Fruit fly (Drosophila melanogaster) whole organism, prepupa: Measurements from ENCODE around the gene CG1703.

ENCODE experiments used
- Blimp-1 ChIP-seq: fragments of 200-800 bp; sonication (Bioruptor generic); optimal IDR thresholded peaks from 3 replicates; lab custom pipeline; 2017; ENCODE audit warnings: missing biosample characterization, missing genetic modification characterization, mild to moderate bottlenecking, moderate library complexity, missing genetic modification reagents
- CG11294 ChIP-seq: fragments of 200-800 bp; sonication (Bioruptor generic); IDR thresholded peaks from 2 replicates; pipeline ENCODE4 v1.3.6; 2022; ENCODE audit warnings: missing biosample characterization, missing genetic modification characterization
- CG11902 ChIP-seq: fragments of 200-800 bp; sonication (Bioruptor generic); optimal IDR thresholded peaks from 3 replicates; lab custom pipeline; 2016; ENCODE audit warnings: missing biosample characterization, missing genetic modification characterization
- CG15336 ChIP-seq: fragments of 200-800 bp; sonication (Bioruptor generic); IDR thresholded peaks from 2 replicates; pipeline ENCODE4 v1.3.6; 2022; ENCODE audit warnings: missing biosample characterization, missing genetic modification characterization
- CG1621 ChIP-seq: fragments of 200-800 bp; sonication (Bioruptor generic); optimal IDR thresholded peaks from 3 replicates; lab custom pipeline; 2018; ENCODE audit warnings: missing biosample characterization, mild to moderate bottlenecking, missing genetic modification characterization
- CG16779 ChIP-seq: fragments of 200-800 bp; sonication (Bioruptor generic); optimal IDR thresholded peaks from 3 replicates; lab custom pipeline; 2017; ENCODE audit warnings: missing biosample characterization, mild to moderate bottlenecking, missing genetic modification characterization
- CG3032 ChIP-seq: fragments of 200-800 bp; optimal IDR thresholded peaks from 2 replicates; lab custom pipeline; 2019; ENCODE audit warnings: missing biosample characterization, mild to moderate bottlenecking, missing genetic modification characterization, moderate library complexity
- CG31627 ChIP-seq: fragments of 200-800 bp; sonication (Bioruptor generic); optimal IDR thresholded peaks from 3 replicates; lab custom pipeline; 2016; ENCODE audit warnings: missing biosample characterization, missing genetic modification characterization
- CG32006 ChIP-seq: fragments of 200-800 bp; sonication (Bioruptor generic); optimal IDR thresholded peaks from 3 replicates; lab custom pipeline; 2017; ENCODE audit warnings: missing biosample characterization, mild to moderate bottlenecking, missing genetic modification characterization
- CG34406 ChIP-seq: fragments of 200-800 bp; sonication (Bioruptor generic); optimal IDR thresholded peaks from 3 replicates; lab custom pipeline; 2016; ENCODE audit warnings: missing biosample characterization, missing genetic modification characterization
- CG3919 ChIP-seq: fragments of 200-800 bp; sonication (Bioruptor generic); optimal IDR thresholded peaks from 3 replicates; lab custom pipeline; 2016; ENCODE audit warnings: missing biosample characterization, missing genetic modification characterization
- CG4318 ChIP-seq: fragments of 200-800 bp; sonication (Bioruptor generic); optimal IDR thresholded peaks from 3 replicates; lab custom pipeline; 2017; ENCODE audit warnings: missing biosample characterization, mild to moderate bottlenecking, missing genetic modification characterization
- CG6163 ChIP-seq: fragments of 200-800 bp; sonication (Bioruptor generic); IDR thresholded peaks from 3 replicates; pipeline ENCODE4 v1.3.6; 2022; ENCODE audit warnings: missing biosample characterization, missing genetic modification characterization
- CG6276 ChIP-seq: fragments of 200-800 bp; sonication (Bioruptor generic); optimal IDR thresholded peaks from 2 replicates; lab custom pipeline; 2017; ENCODE audit warnings: missing biosample characterization, mild to moderate bottlenecking, missing genetic modification characterization
- CG6792 ChIP-seq: fragments of 200-800 bp; sonication (Bioruptor generic); optimal IDR thresholded peaks from 3 replicates; lab custom pipeline; 2016; ENCODE audit warnings: missing biosample characterization, missing genetic modification characterization
- CG6808 ChIP-seq: fragments of 200-800 bp; sonication (Bioruptor generic); optimal IDR thresholded peaks from 3 replicates; lab custom pipeline; 2017; ENCODE audit warnings: missing biosample characterization, missing genetic modification characterization, mild to moderate bottlenecking, moderate library complexity, missing genetic modification reagents
- CG6854 ChIP-seq: fragments of 200-800 bp; sonication (Bioruptor generic); optimal IDR thresholded peaks from 2 replicates; lab custom pipeline; 2017; ENCODE audit warnings: missing biosample characterization, mild to moderate bottlenecking, missing genetic modification characterization
- CG7368 ChIP-seq: fragments of 200-800 bp; sonication (Bioruptor generic); optimal IDR thresholded peaks from 3 replicates; lab custom pipeline; 2016; ENCODE audit warnings: missing biosample characterization, missing genetic modification characterization
- CG8632 ChIP-seq: fragments of 200-800 bp; sonication (Bioruptor generic); optimal IDR thresholded peaks from 3 replicates; lab custom pipeline; 2016; ENCODE audit warnings: missing biosample characterization, missing genetic modification characterization
- Eip78C ChIP-seq: fragments of 200-800 bp; sonication (Bioruptor generic); peaks from one replicate; lab custom pipeline; 2016; ENCODE audit warnings: missing biosample characterization, missing genetic modification characterization
- Eip93F ChIP-seq: fragments of 200-800 bp; sonication (Bioruptor generic); optimal IDR thresholded peaks from 2 replicates; lab custom pipeline; 2016; ENCODE audit warnings: missing biosample characterization, mild to moderate bottlenecking, missing genetic modification characterization
- Gug ChIP-seq: fragments of 200-800 bp; sonication (Bioruptor generic); IDR thresholded peaks from 2 replicates; pipeline ENCODE4 v1.3.6; 2022; ENCODE audit warnings: missing biosample characterization, missing genetic modification characterization
- Hr4 ChIP-seq: fragments of 200-800 bp; sonication (Bioruptor generic); optimal IDR thresholded peaks from 3 replicates; lab custom pipeline; 2016; ENCODE audit warnings: missing biosample characterization, missing genetic modification characterization
- Met ChIP-seq: fragments of 200-800 bp; sonication (Bioruptor generic); optimal IDR thresholded peaks from 3 replicates; lab custom pipeline; 2016; ENCODE audit warnings: missing biosample characterization, missing genetic modification characterization
- OdsH ChIP-seq: fragments of 200-800 bp; sonication (Bioruptor generic); optimal IDR thresholded peaks from 3 replicates; lab custom pipeline; 2016; ENCODE audit warnings: missing biosample characterization, missing genetic modification characterization
- Sox102F ChIP-seq: fragments of 200-800 bp; sonication (Bioruptor generic); optimal IDR thresholded peaks from 2 replicates; lab custom pipeline; 2016; ENCODE audit warnings: missing biosample characterization, mild to moderate bottlenecking, missing genetic modification characterization
- Sox14 ChIP-seq: fragments of 200-800 bp; sonication (Bioruptor generic); optimal IDR thresholded peaks from 3 replicates; lab custom pipeline; 2016; ENCODE audit warnings: missing biosample characterization, missing genetic modification characterization
- cyc ChIP-seq: fragments of 200-800 bp; sonication (Bioruptor generic); optimal IDR thresholded peaks from 3 replicates; lab custom pipeline; 2016; ENCODE audit warnings: missing biosample characterization, missing genetic modification characterization
- dac ChIP-seq: fragments of 200-800 bp; sonication (Bioruptor generic); optimal IDR thresholded peaks from 2 replicates; lab custom pipeline; 2017; ENCODE audit warnings: missing biosample characterization, mild to moderate bottlenecking, missing genetic modification characterization
- eg ChIP-seq: fragments of 200-800 bp; sonication (Bioruptor generic); IDR thresholded peaks from 3 replicates; pipeline ENCODE4 v1.3.6; 2022; ENCODE audit warnings: missing biosample characterization, missing genetic modification characterization
- esn ChIP-seq: fragments of 200-800 bp; sonication (Bioruptor generic); optimal IDR thresholded peaks from 2 replicates; lab custom pipeline; 2016; ENCODE audit warnings: missing biosample characterization, mild to moderate bottlenecking, missing genetic modification characterization, moderate library complexity
- fd59A ChIP-seq: fragments of 200-800 bp; sonication (Bioruptor generic); optimal IDR thresholded peaks from 2 replicates; lab custom pipeline; 2017; ENCODE audit warnings: missing biosample characterization, mild to moderate bottlenecking, missing genetic modification characterization, missing genetic modification reagents
- fd85E ChIP-seq: fragments of 200-800 bp; sonication (Bioruptor generic); optimal IDR thresholded peaks from 3 replicates; lab custom pipeline; 2016; ENCODE audit warnings: missing biosample characterization, missing genetic modification characterization
- lz ChIP-seq: fragments of 200-800 bp; sonication (Bioruptor generic); optimal IDR thresholded peaks from 3 replicates; lab custom pipeline; 2016; ENCODE audit warnings: missing biosample characterization, missing genetic modification characterization
- net ChIP-seq: fragments of 200-800 bp; sonication (Bioruptor generic); optimal IDR thresholded peaks from 3 replicates; lab custom pipeline; 2016; ENCODE audit warnings: missing biosample characterization, missing genetic modification characterization
- pdm3 ChIP-seq: fragments of 200-800 bp; sonication (Bioruptor generic); optimal IDR thresholded peaks from 3 replicates; lab custom pipeline; 2016; ENCODE audit warnings: missing biosample characterization, missing genetic modification characterization
- topi ChIP-seq: fragments of 200-800 bp; sonication (Bioruptor generic); optimal IDR thresholded peaks from 3 replicates; lab custom pipeline; 2016; ENCODE audit warnings: missing biosample characterization, missing genetic modification characterization
- vri ChIP-seq: fragments of 200-800 bp; sonication (Bioruptor generic); optimal IDR thresholded peaks from 3 replicates; lab custom pipeline; 2016; ENCODE audit warnings: missing biosample characterization, mild to moderate bottlenecking, missing genetic modification characterization

The CG1703 gene

DNA sequence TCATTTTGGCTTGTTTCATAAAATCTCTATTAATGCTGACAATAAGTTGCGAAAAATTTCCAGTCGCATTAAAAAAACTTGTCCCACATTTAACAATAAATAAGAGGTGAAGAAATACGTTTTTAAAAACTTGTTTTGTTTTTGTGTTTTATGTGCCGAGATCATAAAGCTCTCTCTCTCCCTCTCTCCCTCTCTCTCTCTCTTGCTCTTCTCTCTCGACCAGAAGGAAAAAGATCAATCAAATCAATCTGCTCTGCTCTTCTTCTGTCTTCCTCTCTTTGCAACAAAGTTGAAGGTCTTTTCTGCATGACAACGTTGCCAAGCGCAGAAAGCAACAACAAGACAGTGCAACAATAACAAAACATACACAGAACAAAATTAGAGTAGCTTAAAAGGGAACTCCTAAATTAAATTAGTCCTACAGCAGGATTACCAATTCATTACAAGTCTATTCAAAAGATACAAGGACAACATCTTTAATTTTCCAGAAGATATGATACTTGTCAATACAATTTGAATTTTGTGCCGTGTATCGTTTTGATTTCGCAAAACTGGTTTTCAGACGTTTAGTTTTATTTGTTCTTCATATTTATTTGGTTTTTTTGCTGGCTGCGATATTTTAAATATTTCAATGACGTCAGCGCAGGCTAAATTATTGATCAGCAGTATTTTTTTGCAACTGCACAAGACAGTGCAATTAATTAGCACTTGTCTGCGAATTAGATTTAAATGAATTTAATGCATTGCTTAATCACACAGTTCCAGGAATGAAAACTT lies 11.1 kb downstream of the CG1703 start (continued):
- TF ChIP-seq CG3032 (tag; lab: Kevin White, UChicago): peak; percentile 97
- TF ChIP-seq Gug (GFP tag; lab: Robert Waterston, UW): peak; percentile 91
- TF ChIP-seq CG34406 (GFP tag; lab: Kevin White, UChicago): peak; percentile 94
- peak; percentile 92 for TF ChIP-seq Blimp-1
- peak; percentile 98 for TF ChIP-seq cyc (GFP tag; lab: Kevin White, UChicago)
- TF ChIP-seq fd85E: peak; percentile 90
- TF ChIP-seq CG31627 (GFP tag; lab: Kevin White, UChicago): peak; percentile 98
- TF ChIP-seq fd59A: peak; percentile 93
- peak; percentile 98 for TF ChIP-seq lz (GFP tag; lab: Kevin White, UChicago)
- peak; percentile 93 for TF ChIP-seq CG6276 (GFP tag; lab: Kevin White, UChicago)
- TF ChIP-seq, all 60 proteins: peak for 59

- TF ChIP-seq CG6808 (GFP tag; lab: Kevin White, UChicago) (no peak), Hr4 (GFP tag; lab: Kevin White, UChicago) (peak; percentile 9), CG3032 (tag; lab: Kevin White, UChicago) (no peak), CG15336 (GFP tag; lab: Robert Waterston, UW) (no peak), dac (GFP tag; lab: Kevin White, UChicago) (no peak), CG6854 (GFP tag; lab: Kevin White, UChicago) (no peak), lz (GFP tag; lab: Kevin White, UChicago) (peak; percentile 0), Blimp-1 (no peak), CG11902 (no peak), Sox14 (GFP tag; lab: Kevin White, UChicago) (no peak), CG3919 (GFP tag; lab: Kevin White, UChicago) (peak; percentile 4), CG4318 (GFP tag; lab: Kevin White, UChicago) (no peak), CG1621 (tag; lab: Kevin White, UChicago) (no peak), net (GFP tag; lab: Kevin White, UChicago) (no peak), CG32006 (GFP tag; lab: Kevin White, UChicago) (no peak), cyc (GFP tag; lab: Kevin White, UChicago) (no peak), OdsH (GFP tag; lab: Kevin White, UChicago) (peak; percentile 11), Sox102F (GFP tag; lab: Kevin White, UChicago) (no peak), CG11294 (GFP tag; lab: Robert Waterston, UW) (no peak), Gug (GFP tag; lab: Robert Waterston, UW) (no peak), CG7368 (GFP tag; lab: Kevin White, UChicago) (no peak), CG6276 (GFP tag; lab: Kevin White, UChicago) (no peak), topi (GFP tag; lab: Kevin White, UChicago) (no peak), Eip78C (GFP tag; lab: Kevin White, UChicago) (peak; percentile 70), CG16779 (tag; lab: Kevin White, UChicago) (no peak), Eip93F (GFP tag; lab: Kevin White, UChicago) (no peak), eg (GFP tag; lab: Robert Waterston, UW) (0 out of 3 replicates have a peak, but pooled peaks have one; percentile 18), CG6163 (GFP tag; lab: Robert Waterston, UW) (0 out of 3 replicates have a peak, but pooled peaks have one; percentile 42), vri (no peak), CG8632 (GFP tag; lab: Kevin White, UChicago) (no peak), esn (no peak), CG6792 (GFP tag; lab: Kevin White, UChicago) (no peak), pdm3 (peak; percentile 35), Met (GFP tag; lab: Kevin White, UChicago) (peak; percentile 39), fd59A (no peak)
- TF ChIP-seq, all 60 proteins: peak for 9
Observed at dm6 chrX:11628986-11629571, 17.4 kb downstream of the CG1703 start.
